Worm (Caenorhabditis elegans): ENCODE measurements around the gene nhr-161.

Gene nhr-161

DNA sequence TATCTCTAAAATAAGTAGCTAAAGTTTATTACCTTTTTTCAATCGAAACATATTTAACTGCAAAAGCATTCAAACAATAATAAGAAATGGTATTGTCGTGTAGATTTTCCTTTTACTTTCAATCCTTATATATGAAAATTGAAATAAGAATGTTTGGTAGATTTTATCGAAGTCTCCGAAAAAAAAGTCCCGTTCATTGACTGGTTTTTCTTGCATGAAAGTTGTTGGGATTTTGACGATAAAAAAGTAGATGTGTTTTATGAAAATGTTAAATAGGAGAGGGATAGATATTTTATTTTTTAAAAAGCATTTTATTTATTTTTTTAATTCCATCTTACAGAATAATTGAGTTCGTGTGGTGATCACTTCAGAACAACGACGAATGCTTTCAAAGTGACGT lies 33.2 kb upstream of the nhr-161 start, which contains the start of gene C33G8.13:
Gene C33G8.13 (minus strand): TSS at position 101 of the 400 bp plus-strand sequence.
- TF ChIP-seq unc-55 (GFP tag; optimal IDR thresholded peaks at IDR 0.05) = no peak
- TF ChIP-seq ZK546.5 (tag; optimal IDR thresholded peaks at IDR 0.05) = no peak
- no peak for TF ChIP-seq blmp-1 (tag; optimal IDR thresholded peaks at IDR 0.05; ENCODE audit: insufficient read depth)
- TF ChIP-seq sem-4 (tag; optimal IDR thresholded peaks at IDR 0.05) = no peak
- TF ChIP-seq F13H6.1 (tag; optimal IDR thresholded peaks at IDR 0.05) = no peak
- TF ChIP-seq gmeb-1 (tag; optimal IDR thresholded peaks at IDR 0.05) = no peak
- no peak for TF ChIP-seq zag-1 (tag; optimal IDR thresholded peaks at IDR 0.05)
- TF ChIP-seq nhr-6 (tag; optimal IDR thresholded peaks at IDR 0.05) = no peak
- TF ChIP-seq unc-39 (tag; optimal IDR thresholded peaks at IDR 0.05) = no peak
- TF ChIP-seq dmd-4 (tag; optimal IDR thresholded peaks at IDR 0.05) = no peak
- TF ChIP-seq crh-2 (tag; optimal IDR thresholded peaks at IDR 0.05) = no peak
- TF ChIP-seq lsy-2 (tag; optimal IDR thresholded peaks at IDR 0.05) = no peak
- no peak for TF ChIP-seq sma-3 (GFP tag; optimal IDR thresholded peaks at IDR 0.05)

DNA sequence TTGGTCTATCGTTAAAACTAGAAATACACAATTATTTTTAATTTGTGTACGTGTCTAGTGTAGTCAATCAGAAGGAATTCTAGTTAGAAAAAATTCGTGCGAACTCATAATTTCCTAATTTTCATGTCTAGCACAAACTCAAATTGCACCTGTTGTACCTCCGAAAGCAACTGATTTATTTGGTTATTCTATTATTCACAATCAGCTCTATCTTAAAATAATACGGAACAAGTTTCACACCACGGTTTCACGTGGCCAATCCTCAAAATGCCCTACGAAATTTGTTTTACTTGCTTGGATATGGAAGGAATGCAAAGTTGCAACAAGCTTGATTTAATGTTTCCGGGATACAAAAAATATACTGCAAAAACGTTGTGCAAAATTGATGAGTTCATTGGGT lies 29.9 kb upstream of the nhr-161 start, which contains the start of gene srw-127:
Gene srw-127 (plus strand): TSS at position 301 of the 400 bp plus-strand sequence.
- TF ChIP-seq F13H6.1 (tag; optimal IDR thresholded peaks at IDR 0.05) (no peak), dmd-4 (tag; optimal IDR thresholded peaks at IDR 0.05) (no peak), mab-5 (tag; optimal IDR thresholded peaks at IDR 0.05) (no peak), nhr-25 (tag; optimal IDR thresholded peaks at IDR 0.05) (no peak), nhr-10 (tag; optimal IDR thresholded peaks at IDR 0.05) (no peak), snpc-4 (tag; optimal IDR thresholded peaks at IDR 0.05) (no peak), C34F6.9 (tag; optimal IDR thresholded peaks at IDR 0.05) (no peak), ztf-11 (tag; optimal IDR thresholded peaks at IDR 0.05) (no peak), sma-9 (GFP tag; optimal IDR thresholded peaks at IDR 0.05) (no peak), sma-9 (tag; optimal IDR thresholded peaks at IDR 0.05) (no peak), nhr-6 (tag; optimal IDR thresholded peaks at IDR 0.05) (no peak), crh-2 (tag; optimal IDR thresholded peaks at IDR 0.05) (no peak)

DNA sequence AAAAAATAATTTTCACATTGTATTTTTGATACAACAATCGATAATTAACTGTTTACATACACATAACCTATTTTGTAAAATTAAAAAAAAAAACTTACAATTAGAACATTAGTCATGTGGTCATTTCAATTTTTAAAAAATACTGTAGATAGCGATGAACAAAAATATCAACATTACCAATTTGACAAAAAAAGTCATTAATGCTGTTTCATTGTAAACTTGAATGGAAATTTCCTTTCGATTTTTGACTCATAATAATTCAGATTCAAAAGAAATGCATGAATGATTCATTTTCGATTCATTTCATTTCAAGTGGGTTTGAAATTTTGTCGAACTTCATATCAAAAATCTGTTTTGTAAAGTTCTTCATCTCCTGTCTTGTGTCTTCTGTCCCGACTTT lies 26.7 kb upstream of the nhr-161 start, which contains the start of gene C33G8.2:
Gene C33G8.2 (plus strand): TSS at position 301 of the 400 bp plus-strand sequence.
- TF ChIP-seq ceh-16 (tag; optimal IDR thresholded peaks at IDR 0.05) = no peak
- no peak for TF ChIP-seq nhr-10 (tag; optimal IDR thresholded peaks at IDR 0.05)
- no peak for TF ChIP-seq ztf-4 (tag; optimal IDR thresholded peaks at IDR 0.05)
- TF ChIP-seq unc-62 (GFP tag; optimal IDR thresholded peaks at IDR 0.05) = no peak
- no peak for TF ChIP-seq R02D3.7 (tag; optimal IDR thresholded peaks at IDR 0.05)
- TF ChIP-seq skn-1 (tag; optimal IDR thresholded peaks at IDR 0.05) = no peak
- no peak for TF ChIP-seq ama-1 (optimal IDR thresholded peaks at IDR 0.05)

DNA sequence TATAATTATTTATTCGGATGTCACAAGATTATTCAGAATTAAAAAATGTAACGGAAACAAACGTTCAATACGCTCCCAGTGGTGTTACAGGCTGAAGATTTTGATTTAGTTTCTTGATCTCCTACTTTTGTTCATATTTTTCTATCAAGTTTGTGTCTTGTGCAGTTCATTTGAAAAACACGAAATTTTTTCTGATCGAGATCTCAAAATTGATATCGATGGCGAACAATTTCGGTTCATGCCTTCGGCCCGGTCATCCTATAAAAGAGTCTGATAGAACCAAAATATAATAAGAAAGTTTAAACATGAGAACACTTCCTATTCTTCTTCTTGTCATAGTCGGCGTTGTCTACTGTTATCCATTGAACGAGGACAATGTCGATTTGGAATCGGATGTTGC lies 24.6 kb upstream of the nhr-161 start, which contains the start of gene drd-10:
Gene drd-10 (plus strand): TSS at position 301 of the 400 bp plus-strand sequence.
- no peak for TF ChIP-seq C34F6.9 (tag; optimal IDR thresholded peaks at IDR 0.05)
- no peak for TF ChIP-seq skn-1 (tag; optimal IDR thresholded peaks at IDR 0.05)
- TF ChIP-seq nhr-12 (tag; optimal IDR thresholded peaks at IDR 0.05) = no peak
- TF ChIP-seq mab-5 (tag; optimal IDR thresholded peaks at IDR 0.05) = no peak
- no peak for TF ChIP-seq blmp-1 (tag; optimal IDR thresholded peaks at IDR 0.05; ENCODE audit: insufficient read depth)
- no peak for TF ChIP-seq nhr-6 (tag; optimal IDR thresholded peaks at IDR 0.05)
- no peak for TF ChIP-seq Y55F3AM.14 (GFP tag; optimal IDR thresholded peaks at IDR 0.05)
- TF ChIP-seq ztf-4 (tag; optimal IDR thresholded peaks at IDR 0.05) = no peak
- no peak for TF ChIP-seq lin-39 (tag; optimal IDR thresholded peaks at IDR 0.05)
- no peak for TF ChIP-seq elt-3 (tag; optimal IDR thresholded peaks at IDR 0.05)
- TF ChIP-seq nhr-21 (tag; optimal IDR thresholded peaks at IDR 0.05) = no peak
- no peak for TF ChIP-seq ceh-82 (tag; optimal IDR thresholded peaks at IDR 0.05)
- TF ChIP-seq nhr-11 (tag; optimal IDR thresholded peaks at IDR 0.05) = no peak
- TF ChIP-seq alr-1 (tag; optimal IDR thresholded peaks at IDR 0.05) = no peak
- no peak for TF ChIP-seq ama-1 (optimal IDR thresholded peaks at IDR 0.05)
- no peak for TF ChIP-seq egl-27 (tag; optimal IDR thresholded peaks at IDR 0.05)
- TF ChIP-seq lin-11 (tag; optimal IDR thresholded peaks at IDR 0.05) = no peak
- TF ChIP-seq sem-4 (tag; optimal IDR thresholded peaks at IDR 0.05) = no peak
- TF ChIP-seq lsy-2 (tag; optimal IDR thresholded peaks at IDR 0.05) = no peak

All from whole organism, L2 larva.